Worm (Caenorhabditis elegans): Measurements from ENCODE around the gene T10H10.2.

The T10H10.2 gene

ce11 chrX:2317480-2317879 lies 22.9 kb downstream of the T10H10.2 start:
- TF ChIP-seq lin-15B (tag; optimal IDR thresholded peaks at IDR 0.05) (no peak), pha-4 (tag; optimal IDR thresholded peaks at IDR 0.05) (peak; percentile 73), nfya-1 (tag; optimal IDR thresholded peaks at IDR 0.05; ENCODE audit: insufficient read depth) (no peak), nhr-23 (tag; optimal IDR thresholded peaks at IDR 0.05) (no peak), nhr-12 (tag; optimal IDR thresholded peaks at IDR 0.05) (no peak)

ce11 chrX:2319238-2319637 lies 24.7 kb downstream of the T10H10.2 start, which contains the start of gene aakg-4:
TSS of gene aakg-4 (minus strand) at chrX:2319338.
- TF ChIP-seq mdl-1 (tag; optimal IDR thresholded peaks at IDR 0.05) = no peak
- no peak for TF ChIP-seq nhr-23 (tag; optimal IDR thresholded peaks at IDR 0.05)
- TF ChIP-seq hmg-11 (tag; optimal IDR thresholded peaks at IDR 0.05) = no peak
- TF ChIP-seq egl-27 (tag; optimal IDR thresholded peaks at IDR 0.05) = no peak
- no peak for TF ChIP-seq ztf-4 (tag; optimal IDR thresholded peaks at IDR 0.05)
- no peak for TF ChIP-seq zag-1 (tag; optimal IDR thresholded peaks at IDR 0.05)
- TF ChIP-seq nhr-12 (tag; optimal IDR thresholded peaks at IDR 0.05) = no peak
- TF ChIP-seq ama-1 (optimal IDR thresholded peaks at IDR 0.05) = no peak
- no peak for TF ChIP-seq unc-39 (tag; optimal IDR thresholded peaks at IDR 0.05)

- no peak for TF ChIP-seq mdl-1 (tag; optimal IDR thresholded peaks at IDR 0.05)
- TF ChIP-seq fos-1 (tag; optimal IDR thresholded peaks at IDR 0.05) = no peak
- TF ChIP-seq egl-5 (tag; optimal IDR thresholded peaks at IDR 0.05) = no peak
- no peak for TF ChIP-seq jun-1 (tag; optimal IDR thresholded peaks at IDR 0.05)
- no peak for TF ChIP-seq mml-1 (tag; optimal IDR thresholded peaks at IDR 0.05)
- peak; percentile 53 for TF ChIP-seq elt-2 (tag; optimal IDR thresholded peaks at IDR 0.05)
- no peak for TF ChIP-seq ztf-11 (tag; optimal IDR thresholded peaks at IDR 0.05)
- TF ChIP-seq nhr-23 (tag; optimal IDR thresholded peaks at IDR 0.05) = no peak
- TF ChIP-seq pqm-1 (tag; optimal IDR thresholded peaks at IDR 0.05) = peak; percentile 81
- peak; percentile 17 for TF ChIP-seq pha-4 (tag; optimal IDR thresholded peaks at IDR 0.05)
Observed at ce11 chrX:2320539-2320938, 26.0 kb downstream of the T10H10.2 start.

ce11 chrX:2321758-2322157 lies 27.2 kb downstream of the T10H10.2 start:
- TF ChIP-seq ceh-28 (tag; optimal IDR thresholded peaks at IDR 0.05) = no peak
- peak; percentile 71 for TF ChIP-seq lin-39 (tag; optimal IDR thresholded peaks at IDR 0.05)
- TF ChIP-seq fkh-2 (tag; optimal IDR thresholded peaks at IDR 0.05) = no peak
- TF ChIP-seq nhr-23 (tag; optimal IDR thresholded peaks at IDR 0.05) = no peak
- no peak for TF ChIP-seq nhr-28 (tag; optimal IDR thresholded peaks at IDR 0.05)
- peak; percentile 29 for TF ChIP-seq nfya-1 (tag; optimal IDR thresholded peaks at IDR 0.05; ENCODE audit: insufficient read depth)
- no peak for TF ChIP-seq elt-1 (tag; optimal IDR thresholded peaks at IDR 0.05)
- no peak for TF ChIP-seq lsy-12 (tag; optimal IDR thresholded peaks at IDR 0.05)
- no peak for TF ChIP-seq ceh-16 (tag; optimal IDR thresholded peaks at IDR 0.05)
- no peak for TF ChIP-seq ZK546.5 (tag; optimal IDR thresholded peaks at IDR 0.05)
- no peak for TF ChIP-seq fkh-10 (GFP tag; optimal IDR thresholded peaks at IDR 0.05)
- no peak for TF ChIP-seq unc-39 (tag; optimal IDR thresholded peaks at IDR 0.05)
- no peak for TF ChIP-seq nhr-67 (tag; optimal IDR thresholded peaks at IDR 0.05)

- TF ChIP-seq nhr-25 (tag; optimal IDR thresholded peaks at IDR 0.05) (peak; percentile 6), nhr-77 (tag; optimal IDR thresholded peaks at IDR 0.05) (no peak), nfya-1 (tag; optimal IDR thresholded peaks at IDR 0.05; ENCODE audit: insufficient read depth) (peak; percentile 26), snpc-4 (tag; optimal IDR thresholded peaks at IDR 0.05) (peak; percentile 98), ama-1 (optimal IDR thresholded peaks at IDR 0.05) (peak; percentile 90), zag-1 (tag; optimal IDR thresholded peaks at IDR 0.05) (no peak), ZK546.5 (tag; optimal IDR thresholded peaks at IDR 0.05) (no peak), pha-4 (tag; optimal IDR thresholded peaks at IDR 0.05) (peak; percentile 17), pqm-1 (tag; optimal IDR thresholded peaks at IDR 0.05) (peak; percentile 30), elt-3 (tag; optimal IDR thresholded peaks at IDR 0.05) (peak in 2 of 3 experiments; percentile 28 to 52), lsy-12 (tag; optimal IDR thresholded peaks at IDR 0.05) (peak; percentile 7), nhr-23 (tag; optimal IDR thresholded peaks at IDR 0.05) (peak; percentile 13), lin-15B (tag; optimal IDR thresholded peaks at IDR 0.05) (no peak), elt-2 (tag; optimal IDR thresholded peaks at IDR 0.05) (peak; percentile 14), nhr-28 (tag; optimal IDR thresholded peaks at IDR 0.05) (no peak), hmg-11 (tag; optimal IDR thresholded peaks at IDR 0.05) (peak; percentile 9), fkh-10 (GFP tag; optimal IDR thresholded peaks at IDR 0.05) (no peak)
Observed at ce11 chrX:2328873-2329272, 34.3 kb downstream of the T10H10.2 start.
